Worm (Caenorhabditis elegans) whole organism, L2 larva: ENCODE measurements around the gene C47D12.2.

Experiments
- C34F6.9 ChIP-seq: fragments of 150-350 bp; optimal IDR thresholded peaks from 2 replicates; lab custom pipeline; 2014; ENCODE audit warnings: missing biosample characterization, missing genetic modification characterization
- F13H6.1 ChIP-seq: sonication (generic microtip); optimal IDR thresholded peaks from 2 replicates; lab custom pipeline; 2016; ENCODE audit warnings: missing genetic modification characterization, missing compliant biosample characterization
- aly-2 ChIP-seq: fragments of 150-350 bp; optimal IDR thresholded peaks from 2 replicates; lab custom pipeline; 2014; ENCODE audit warnings: missing biosample characterization, missing genetic modification characterization
- elt-1 ChIP-seq: fragments of 150-350 bp; optimal IDR thresholded peaks from 2 replicates; lab custom pipeline; 2014; ENCODE audit warnings: missing biosample characterization, missing genetic modification characterization
- elt-3 ChIP-seq: sonication (generic microtip); optimal IDR thresholded peaks from 2 replicates; lab custom pipeline; 2017; ENCODE audit warnings: missing biosample characterization, missing genetic modification characterization
- lsy-2 ChIP-seq, 2 experiments: fragments of 150-350 bp in 1 of 2; sonication (generic microtip) in 1 of 2; optimal IDR thresholded peaks; 2 replicates each; lab custom pipeline; 2014 to 2017; ENCODE audit warnings: missing biosample characterization in 2 of 2, missing genetic modification characterization in 2 of 2
- mab-5 ChIP-seq: fragments of 150-350 bp; optimal IDR thresholded peaks from 2 replicates; lab custom pipeline; 2014; ENCODE audit warnings: missing biosample characterization, missing genetic modification characterization
- sma-3 ChIP-seq: sonication (generic microtip); optimal IDR thresholded peaks from 2 replicates; lab custom pipeline; 2016; ENCODE audit warnings: missing genetic modification reagents, missing genetic modification characterization, missing compliant biosample characterization
- ztf-11 ChIP-seq: sonication (generic microtip); optimal IDR thresholded peaks from 2 replicates; lab custom pipeline; 2017; ENCODE audit warnings: missing biosample characterization, missing genetic modification characterization

- TF ChIP-seq elt-3 (tag; lab: Kevin White, UChicago) (no peak), F13H6.1 (no peak), ztf-11 (tag; lab: Kevin White, UChicago) (no peak), aly-2 (tag; lab: Kevin White, UChicago) (no peak), elt-1 (tag; lab: Kevin White, UChicago) (no peak), sma-3 (no peak), mab-5 (tag; lab: Kevin White, UChicago) (no peak), C34F6.9 (no peak), lsy-2 (tag; optimal IDR thresholded peaks at IDR 0.05; lab: Kevin White, UChicago) (no peak)
These were observed 5.2 kb downstream of the C47D12.2 start, which contains the start of the genes sfxn-1.4 and C47D12.4 for ce11 chrII:11681136-11681824.
